Fruit fly (Drosophila melanogaster) whole organism, embryonic: ENCODE measurements around the gene vito.
A peak's percentile ranks its signal among the peaks of the same experiment; 100 is the strongest.

Source experiments
- B-H2 ChIP-seq: fragments of 200-800 bp; sonication (Bioruptor generic); optimal IDR thresholded peaks from 2 replicates; lab custom pipeline; 2018; ENCODE audit warnings: missing biosample characterization, mild to moderate bottlenecking, missing genetic modification characterization
- CG10321 ChIP-seq: fragments of 200-800 bp; sonication (Bioruptor generic); IDR thresholded peaks from 2 replicates; pipeline ENCODE4 v1.3.6; 2022; ENCODE audit warnings: missing biosample characterization, missing genetic modification characterization
- CG10565 ChIP-seq: fragments of 200-800 bp; sonication (Bioruptor generic); optimal IDR thresholded peaks from 3 replicates; lab custom pipeline; 2016; ENCODE audit warnings: missing biosample characterization, mild to moderate bottlenecking, missing genetic modification characterization
- CG11695 ChIP-seq: fragments of 200-800 bp; sonication (Bioruptor generic); IDR thresholded peaks from 3 replicates; pipeline ENCODE4 v1.3.6; 2022; ENCODE audit warnings: missing biosample characterization, missing genetic modification characterization
- CG11723 ChIP-seq: fragments of 200-800 bp; sonication (Bioruptor generic); optimal IDR thresholded peaks from 2 replicates; lab custom pipeline; 2017; ENCODE audit warnings: missing biosample characterization, mild to moderate bottlenecking, missing genetic modification characterization
- CG12071 ChIP-seq: fragments of 200-800 bp; sonication (Bioruptor generic); optimal IDR thresholded peaks from 3 replicates; lab custom pipeline; 2018; ENCODE audit warnings: missing biosample characterization, mild to moderate bottlenecking, missing genetic modification characterization
- CG12155 ChIP-seq: fragments of 200-800 bp; sonication (Bioruptor generic); optimal IDR thresholded peaks from 3 replicates; lab custom pipeline; 2016; ENCODE audit warnings: missing biosample characterization, missing genetic modification characterization
- CG12942 ChIP-seq: fragments of 200-800 bp; sonication (Bioruptor generic); optimal IDR thresholded peaks from 3 replicates; lab custom pipeline; 2016; ENCODE audit warnings: missing biosample characterization, missing genetic modification characterization
- CG2129 ChIP-seq: fragments of 200-800 bp; sonication (Bioruptor generic); IDR thresholded peaks from 2 replicates; pipeline ENCODE4 v1.3.6; 2022; ENCODE audit warnings: missing biosample characterization, missing genetic modification characterization; ENCODE audit not compliant: partially characterized antibody
- CG31388 ChIP-seq: fragments of 200-800 bp; sonication (Bioruptor generic); optimal IDR thresholded peaks from 2 replicates; lab custom pipeline; 2016; ENCODE audit warnings: missing biosample characterization, missing genetic modification characterization
- CG33557 ChIP-seq: fragments of 200-800 bp; sonication (Bioruptor generic); optimal IDR thresholded peaks from 2 replicates; lab custom pipeline; 2019; ENCODE audit warnings: missing biosample characterization, mild to moderate bottlenecking, missing genetic modification characterization, moderate library complexity
- CG6272 ChIP-seq: fragments of 200-800 bp; sonication (Bioruptor generic); IDR thresholded peaks from 2 replicates; pipeline ENCODE4 v1.3.6; 2022; ENCODE audit warnings: missing biosample characterization, missing genetic modification characterization
- CG7357 ChIP-seq: fragments of 200-800 bp; sonication (Bioruptor generic); IDR thresholded peaks from 3 replicates; pipeline ENCODE4 v1.3.6; 2022; ENCODE audit warnings: missing biosample characterization, missing genetic modification characterization
- CG7963 ChIP-seq: fragments of 200-800 bp; sonication (Bioruptor generic); IDR thresholded peaks from 3 replicates; pipeline ENCODE4 v1.3.6; 2022; ENCODE audit warnings: missing biosample characterization, missing genetic modification characterization; ENCODE audit not compliant: partially characterized antibody
- CG8281 ChIP-seq: fragments of 200-800 bp; sonication (Bioruptor generic); optimal IDR thresholded peaks from 2 replicates; lab custom pipeline; 2018; ENCODE audit warnings: missing biosample characterization, mild to moderate bottlenecking, missing genetic modification characterization, moderate library complexity
- CG9817 ChIP-seq: fragments of 200-800 bp; sonication (Bioruptor generic); optimal IDR thresholded peaks from 2 replicates; lab custom pipeline; 2018; ENCODE audit warnings: missing biosample characterization, mild to moderate bottlenecking, missing genetic modification characterization, moderate library complexity
- CHES-1-like ChIP-seq: fragments of 200-800 bp; sonication (Bioruptor generic); optimal IDR thresholded peaks from 2 replicates; lab custom pipeline; 2016; ENCODE audit warnings: missing biosample characterization, missing genetic modification characterization
- Dek ChIP-seq: fragments of 200-800 bp; sonication (Bioruptor generic); optimal IDR thresholded peaks from 3 replicates; lab custom pipeline; 2019; ENCODE audit warnings: missing biosample characterization, mild to moderate bottlenecking, missing genetic modification characterization, moderate library complexity
- E2f2 ChIP-seq: fragments of 200-800 bp; sonication (Bioruptor generic); IDR thresholded peaks from 2 replicates; pipeline ENCODE4 v1.3.6; 2022; ENCODE audit warnings: missing biosample characterization, missing genetic modification characterization
- GATAe ChIP-seq: fragments of 200-800 bp; sonication (Bioruptor generic); conservative IDR thresholded peaks from 2 replicates; pipeline ENCODE4 v1.3.6; 2022; ENCODE audit warnings: missing biosample characterization, missing genetic modification characterization
- HmgZ ChIP-seq: fragments of 200-800 bp; sonication (Bioruptor generic); optimal IDR thresholded peaks from 2 replicates; lab custom pipeline; 2018; ENCODE audit warnings: missing biosample characterization, mild to moderate bottlenecking, missing genetic modification characterization
- Hmx ChIP-seq: fragments of 200-800 bp; sonication (Bioruptor generic); optimal IDR thresholded peaks from 2 replicates; lab custom pipeline; 2016; ENCODE audit warnings: missing biosample characterization, missing genetic modification characterization
- Hsf ChIP-seq: fragments of 200-800 bp; sonication (Bioruptor generic); optimal IDR thresholded peaks from 3 replicates; lab custom pipeline; 2016; ENCODE audit warnings: missing biosample characterization, missing genetic modification characterization
- Med ChIP-seq: fragments of 200-800 bp; sonication (Bioruptor generic); peaks from one replicate; lab custom pipeline; 2016; ENCODE audit warnings: missing biosample characterization, missing genetic modification characterization, mild to moderate bottlenecking, inconsistent platforms, moderate library complexity
- NFAT ChIP-seq: fragments of 200-800 bp; sonication (Bioruptor generic); IDR thresholded peaks from 2 replicates; pipeline ENCODE4 v1.3.6; 2022; ENCODE audit warnings: missing biosample characterization, missing genetic modification characterization
- Side ChIP-seq: fragments of 200-800 bp; sonication (Bioruptor generic); optimal IDR thresholded peaks from 2 replicates; lab custom pipeline; 2016; ENCODE audit warnings: missing biosample characterization, missing genetic modification characterization
- Sox102F ChIP-seq: fragments of 200-800 bp; sonication (Bioruptor generic); optimal IDR thresholded peaks from 2 replicates; lab custom pipeline; 2018; ENCODE audit warnings: missing biosample characterization, mild to moderate bottlenecking, missing genetic modification characterization, moderate library complexity
- Ssrp ChIP-seq: fragments of 200-800 bp; sonication (Bioruptor generic); optimal IDR thresholded peaks from 2 replicates; lab custom pipeline; 2018; ENCODE audit warnings: missing biosample characterization, mild to moderate bottlenecking, missing genetic modification characterization, moderate library complexity
- TFAM ChIP-seq: fragments of 200-800 bp; sonication (Bioruptor generic); optimal IDR thresholded peaks from 2 replicates; lab custom pipeline; 2017; ENCODE audit warnings: missing biosample characterization, missing genetic modification characterization, inconsistent platforms
- Usf ChIP-seq: fragments of 200-800 bp; sonication (Bioruptor generic); optimal IDR thresholded peaks from 2 replicates; lab custom pipeline; 2017; ENCODE audit warnings: missing genotype, missing biosample characterization, missing genetic modification characterization
- cg ChIP-seq: fragments of 200-800 bp; sonication (Bioruptor generic); optimal IDR thresholded peaks from 3 replicates; lab custom pipeline; 2019; ENCODE audit warnings: missing biosample characterization, mild to moderate bottlenecking, missing genetic modification characterization, moderate library complexity
- chm ChIP-seq: fragments of 200-800 bp; sonication (Bioruptor generic); IDR thresholded peaks from 2 replicates; pipeline ENCODE4 v1.3.6; 2022; ENCODE audit warnings: missing biosample characterization, missing genetic modification characterization
- crol ChIP-seq: fragments of 200-800 bp; sonication (Bioruptor generic); IDR thresholded peaks from 2 replicates; pipeline ENCODE4 v1.3.6; 2022; ENCODE audit warnings: missing biosample characterization, missing genetic modification characterization
- cwo ChIP-seq: fragments of 200-800 bp; sonication (Bioruptor generic); optimal IDR thresholded peaks from 3 replicates; lab custom pipeline; 2017; ENCODE audit warnings: missing biosample characterization, missing genetic modification characterization, mild to moderate bottlenecking, moderate library complexity, missing genetic modification reagents
- dimm ChIP-seq: fragments of 200-800 bp; sonication (Bioruptor generic); IDR thresholded peaks from 2 replicates; pipeline ENCODE4 v1.3.6; 2022; ENCODE audit warnings: missing biosample characterization, missing genetic modification characterization
- gce ChIP-seq: fragments of 200-800 bp; sonication (Bioruptor generic); IDR thresholded peaks from 3 replicates; pipeline ENCODE4 v1.3.6; 2022; ENCODE audit warnings: missing biosample characterization, missing genetic modification characterization
- jing ChIP-seq: fragments of 200-800 bp; sonication (Bioruptor generic); optimal IDR thresholded peaks from 2 replicates; lab custom pipeline; 2018; ENCODE audit warnings: missing biosample characterization, mild to moderate bottlenecking, missing genetic modification characterization
- nau ChIP-seq: fragments of 200-800 bp; sonication (Bioruptor generic); optimal IDR thresholded peaks from 3 replicates; lab custom pipeline; 2017; ENCODE audit warnings: missing biosample characterization, mild to moderate bottlenecking, missing genetic modification characterization, missing genetic modification reagents
- odd ChIP-seq: fragments of 200-800 bp; sonication (Bioruptor generic); optimal IDR thresholded peaks from 2 replicates; lab custom pipeline; 2017; ENCODE audit warnings: missing biosample characterization, mild to moderate bottlenecking, missing genetic modification characterization
- onecut ChIP-seq: fragments of 200-800 bp; sonication (Bioruptor generic); IDR thresholded peaks from 2 replicates; pipeline ENCODE4 v1.3.6; 2022; ENCODE audit warnings: missing biosample characterization, missing genetic modification characterization
- org-1 ChIP-seq: fragments of 200-800 bp; sonication (Bioruptor generic); optimal IDR thresholded peaks from 2 replicates; lab custom pipeline; 2017; ENCODE audit warnings: missing biosample characterization, missing genetic modification characterization
- sc ChIP-seq, 3 experiments: fragments of >200 bp in 2 of 3; fragments of 200-800 bp in 1 of 3; sonication (Bioruptor generic) in 1 of 3; optimal IDR thresholded peaks; 2 replicates in 2 of 3; 3 replicates in 1 of 3; lab custom pipeline; 2017; ENCODE audit warnings: mild to moderate bottlenecking in 1 of 3, missing biosample characterization in 1 of 3, missing genetic modification characterization in 1 of 3, missing genetic modification reagents in 1 of 3
- sqz ChIP-seq: fragments of 200-800 bp; sonication (Bioruptor generic); optimal IDR thresholded peaks from 3 replicates; lab custom pipeline; 2018; ENCODE audit warnings: missing biosample characterization, mild to moderate bottlenecking, missing genetic modification characterization
- sr ChIP-seq: fragments of 200-800 bp; sonication (Bioruptor generic); IDR thresholded peaks from 3 replicates; pipeline ENCODE4 v1.3.6; 2022; ENCODE audit warnings: missing biosample characterization, missing genetic modification characterization
- sug ChIP-seq: fragments of 200-800 bp; optimal IDR thresholded peaks from 2 replicates; lab custom pipeline; 2019; ENCODE audit warnings: missing biosample characterization, mild to moderate bottlenecking, missing genetic modification characterization, moderate library complexity
- tap ChIP-seq: fragments of 200-800 bp; optimal IDR thresholded peaks from 3 replicates; lab custom pipeline; 2019; ENCODE audit warnings: missing biosample characterization, mild to moderate bottlenecking, missing genetic modification characterization, moderate library complexity
- tio ChIP-seq: fragments of 200-800 bp; sonication (Bioruptor generic); optimal IDR thresholded peaks from 2 replicates; lab custom pipeline; 2017; ENCODE audit warnings: missing biosample characterization, missing genetic modification characterization, inconsistent platforms
- ttk ChIP-seq: fragments of 200-800 bp; sonication (Bioruptor generic); IDR thresholded peaks from 2 replicates; pipeline ENCODE4 v2.1.2; 2022; ENCODE audit warnings: missing biosample characterization, missing genetic modification characterization
- vvl ChIP-seq: fragments of 200-800 bp; sonication (Bioruptor generic); IDR thresholded peaks from 2 replicates; pipeline ENCODE4 v1.3.6; 2022; ENCODE audit warnings: missing biosample characterization, missing genetic modification characterization
- yki ChIP-seq: fragments of >200 bp; optimal IDR thresholded peaks from 3 replicates; lab custom pipeline; 2018
- zf30C ChIP-seq: fragments of 200-800 bp; sonication (Bioruptor generic); optimal IDR thresholded peaks from 3 replicates; lab custom pipeline; 2018; ENCODE audit warnings: missing biosample characterization, mild to moderate bottlenecking, missing genetic modification characterization
- zfh1 ChIP-seq: fragments of 200-800 bp; sonication (Bioruptor generic); IDR thresholded peaks from 3 replicates; pipeline ENCODE4 v1.3.6; 2022; ENCODE audit warnings: missing biosample characterization, missing genetic modification characterization

The vito gene

dm6 chr3L:5808540-5809200 is 31.5 kb upstream of the vito start (continued):
- TF ChIP-seq CG12071 (GFP tag; lab: Kevin White, UChicago) = no peak
- peak; percentile 6 for TF ChIP-seq CHES-1-like (GFP tag; lab: Kevin White, UChicago)
- TF ChIP-seq HmgZ (tag; lab: Kevin White, UChicago) = peak; percentile 4
- TF ChIP-seq Med (GFP tag; lab: Kevin White, UChicago) = peak; percentile 31
- TF ChIP-seq Usf (GFP tag; lab: Kevin White, UChicago) = no peak
- TF ChIP-seq onecut (GFP tag; lab: Robert Waterston, UW) = no peak
- TF ChIP-seq Hmx = no peak
- TF ChIP-seq org-1 = no peak
- peak; percentile 8; the same call in 1 of the 2 replicates for TF ChIP-seq ttk (GFP tag; lab: Robert Waterston, UW)
- no peak for TF ChIP-seq jing (GFP tag; lab: Kevin White, UChicago)
- TF ChIP-seq CG31388 (GFP tag; lab: Kevin White, UChicago) = no peak
- no peak for TF ChIP-seq CG2129
- TF ChIP-seq NFAT (GFP tag; lab: Robert Waterston, UW) = 0 out of 2 replicates have a peak, but pooled peaks have one; percentile 3
- TF ChIP-seq B-H2 (GFP tag; lab: Kevin White, UChicago) = peak; percentile 11
- no peak for TF ChIP-seq tap (tag; lab: Kevin White, UChicago)
- peak; percentile 15 for TF ChIP-seq odd (GFP tag; lab: Kevin White, UChicago)
- TF ChIP-seq CG12942 (GFP tag; lab: Kevin White, UChicago) = no peak
- no peak for TF ChIP-seq Dek (tag; lab: Kevin White, UChicago)
- TF ChIP-seq sug (tag; lab: Kevin White, UChicago) = peak; percentile 39
- TF ChIP-seq cg (GFP tag; lab: Kevin White, UChicago) = peak; percentile 3
- 0 out of 2 replicates have a peak, but pooled peaks have one; percentile 9 for TF ChIP-seq vvl
- no peak for TF ChIP-seq sqz
- TF ChIP-seq Side (GFP tag; lab: Kevin White, UChicago) = no peak
- peak; percentile 24; the same call in 1 of the 2 replicates for TF ChIP-seq GATAe (GFP tag; lab: Robert Waterston, UW)
- TF ChIP-seq yki (lab: Kevin White, UChicago) = no peak
- TF ChIP-seq chm = 0 out of 2 replicates have a peak, but pooled peaks have one; percentile 7
- TF ChIP-seq Ssrp (tag; lab: Kevin White, UChicago) = no peak
- TF ChIP-seq CG33557 (GFP tag; lab: Kevin White, UChicago) = no peak
- no peak for TF ChIP-seq CG10321 (GFP tag; lab: Robert Waterston, UW)
- no peak for TF ChIP-seq Sox102F
- TF ChIP-seq sc (optimal IDR thresholded peaks at IDR 0.05; lab: Kevin White, UChicago) = no peak
- TF ChIP-seq sc (GFP tag; optimal IDR thresholded peaks at IDR 0.05; lab: Kevin White, UChicago) = no peak
- no peak for TF ChIP-seq TFAM (GFP tag; lab: Kevin White, UChicago)
- peak; percentile 6 for TF ChIP-seq nau (GFP tag; lab: Kevin White, UChicago)
- TF ChIP-seq zf30C (GFP tag; lab: Kevin White, UChicago) = no peak
- no peak for TF ChIP-seq CG9817 (tag; lab: Kevin White, UChicago)
- TF ChIP-seq CG12155 (GFP tag; lab: Kevin White, UChicago) = no peak
- TF ChIP-seq cwo (GFP tag; lab: Kevin White, UChicago) = no peak
- peak; percentile 82 for TF ChIP-seq crol
- TF ChIP-seq sr = peak; percentile 47; the same call in 2 of the 3 replicates

DNA sequence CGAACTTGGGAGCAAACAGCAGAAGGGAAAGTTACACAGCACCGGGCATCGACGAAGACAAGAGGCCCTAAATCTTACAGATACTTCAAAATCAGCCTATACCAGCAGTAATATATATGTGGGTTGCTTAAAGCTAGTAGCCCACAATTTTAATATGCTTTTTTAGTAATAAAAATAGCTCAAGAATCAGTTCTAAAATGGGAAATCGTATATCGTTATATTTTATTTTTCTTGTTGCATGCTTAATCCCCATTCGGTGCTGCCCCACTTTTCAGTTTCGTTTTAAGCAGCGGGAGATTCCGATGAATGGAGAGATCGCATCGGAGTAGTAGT is 30.9 kb upstream of the vito start:
- no peak for TF ChIP-seq dimm
- 0 out of 3 replicates have a peak, but pooled peaks have one; percentile 29 for TF ChIP-seq zfh1 (GFP tag; lab: Robert Waterston, UW)
- TF ChIP-seq gce (GFP tag; lab: Robert Waterston, UW) = no peak
- TF ChIP-seq CG11695 (GFP tag; lab: Robert Waterston, UW) = 0 out of 3 replicates have a peak, but pooled peaks have one; percentile 30
- 0 out of 3 replicates have a peak, but pooled peaks have one; percentile 17 for TF ChIP-seq CG7357 (GFP tag; lab: Robert Waterston, UW)
- no peak for TF ChIP-seq E2f2
- no peak for TF ChIP-seq CG10565
- no peak for TF ChIP-seq CG11723 (GFP tag; lab: Kevin White, UChicago)
- no peak for TF ChIP-seq onecut (GFP tag; lab: Robert Waterston, UW)
- TF ChIP-seq CG7963 (GFP tag; lab: Robert Waterston, UW) = no peak
- TF ChIP-seq Hsf (GFP tag; lab: Kevin White, UChicago) = no peak
- TF ChIP-seq CG6272 (GFP tag; lab: Robert Waterston, UW) = no peak
- no peak for TF ChIP-seq tio (GFP tag; lab: Kevin White, UChicago)
- no peak for TF ChIP-seq CG8281 (tag; lab: Kevin White, UChicago)
